Fruit fly (Drosophila melanogaster) whole organism, embryonic: ENCODE data around the gene Lsp2.
A peak's percentile ranks its signal among the peaks of the same experiment; 100 is the strongest.

Experiments used
- ATbp ChIP-seq: fragments of 200-800 bp; sonication (Bioruptor generic); optimal IDR thresholded peaks from 2 replicates; lab custom pipeline; 2017; ENCODE audit warnings: missing biosample characterization, mild to moderate bottlenecking, missing genetic modification characterization, missing genetic modification reagents
- CG12942 ChIP-seq: fragments of 200-800 bp; sonication (Bioruptor generic); optimal IDR thresholded peaks from 3 replicates; lab custom pipeline; 2016; ENCODE audit warnings: missing biosample characterization, missing genetic modification characterization
- CG13894 ChIP-seq: fragments of 200-800 bp; sonication (Bioruptor generic); optimal IDR thresholded peaks from 3 replicates; lab custom pipeline; 2018; ENCODE audit warnings: missing biosample characterization, mild to moderate bottlenecking, missing genetic modification characterization, moderate library complexity
- CG15479 ChIP-seq: fragments of 200-800 bp; sonication (Bioruptor generic); optimal IDR thresholded peaks from 3 replicates; lab custom pipeline; 2019; ENCODE audit warnings: missing biosample characterization, mild to moderate bottlenecking, missing genetic modification characterization, moderate library complexity
- CG15514 ChIP-seq: fragments of 200-800 bp; sonication (Bioruptor generic); optimal IDR thresholded peaks from 3 replicates; lab custom pipeline; 2017; ENCODE audit warnings: missing biosample characterization, missing genetic modification characterization, mild to moderate bottlenecking, moderate library complexity, missing genetic modification reagents
- CG18262 ChIP-seq: fragments of 200-800 bp; optimal IDR thresholded peaks from 3 replicates; lab custom pipeline; 2019; ENCODE audit warnings: missing biosample characterization, mild to moderate bottlenecking, missing genetic modification characterization, moderate library complexity
- CG2199 ChIP-seq: fragments of 200-800 bp; sonication (Bioruptor generic); IDR thresholded peaks from 3 replicates; pipeline ENCODE4 v1.3.6; 2022; ENCODE audit warnings: missing biosample characterization, missing genetic modification characterization
- CG30020 ChIP-seq: fragments of 200-800 bp; optimal IDR thresholded peaks from 2 replicates; lab custom pipeline; 2019; ENCODE audit warnings: missing biosample characterization, mild to moderate bottlenecking, missing genetic modification characterization, moderate library complexity
- CG30403 ChIP-seq: fragments of 200-800 bp; sonication (Bioruptor generic); optimal IDR thresholded peaks from 3 replicates; lab custom pipeline; 2016; ENCODE audit warnings: missing biosample characterization, missing genetic modification characterization
- CG33557 ChIP-seq: fragments of 200-800 bp; sonication (Bioruptor generic); optimal IDR thresholded peaks from 2 replicates; lab custom pipeline; 2019; ENCODE audit warnings: missing biosample characterization, mild to moderate bottlenecking, missing genetic modification characterization, moderate library complexity
- CG34422 ChIP-seq: fragments of 200-800 bp; sonication (Bioruptor generic); IDR thresholded peaks from 3 replicates; pipeline ENCODE4 v1.3.6; 2022; ENCODE audit warnings: missing biosample characterization, missing genetic modification characterization
- CG6272 ChIP-seq: fragments of 200-800 bp; sonication (Bioruptor generic); IDR thresholded peaks from 2 replicates; pipeline ENCODE4 v1.3.6; 2022; ENCODE audit warnings: missing biosample characterization, missing genetic modification characterization
- CG8290 ChIP-seq, 3 experiments: fragments of 200-800 bp; sonication (Bioruptor generic); optimal IDR thresholded peaks; 2 replicates each; lab custom pipeline; 2016 to 2019; ENCODE audit warnings: missing biosample characterization in 3 of 3, missing genetic modification characterization in 3 of 3, mild to moderate bottlenecking in 2 of 3, moderate library complexity in 1 of 3
- CG9876 ChIP-seq: fragments of 200-800 bp; sonication (Bioruptor generic); optimal IDR thresholded peaks from 2 replicates; lab custom pipeline; 2016; ENCODE audit warnings: missing biosample characterization, missing genetic modification characterization
- D ChIP-seq, 2 experiments: fragments of 200-800 bp in 1 of 2; fragments of >200 bp in 1 of 2; sonication (Bioruptor generic) in 1 of 2; optimal IDR thresholded peaks; 2 replicates in 1 of 2; 3 replicates in 1 of 2; lab custom pipeline; 2017; ENCODE audit warnings: mild to moderate bottlenecking in 1 of 2, missing biosample characterization in 1 of 2, missing genetic modification characterization in 1 of 2, missing genetic modification reagents in 1 of 2
- NFAT ChIP-seq: fragments of 200-800 bp; sonication (Bioruptor generic); IDR thresholded peaks from 2 replicates; pipeline ENCODE4 v1.3.6; 2022; ENCODE audit warnings: missing biosample characterization, missing genetic modification characterization
- PHDP ChIP-seq: fragments of 200-800 bp; sonication (Bioruptor generic); optimal IDR thresholded peaks from 3 replicates; lab custom pipeline; 2018; ENCODE audit warnings: missing biosample characterization, mild to moderate bottlenecking, missing genetic modification characterization, moderate library complexity
- ase ChIP-seq: fragments of 200-800 bp; sonication (Bioruptor generic); IDR thresholded peaks from 3 replicates; pipeline ENCODE4 v1.3.6; 2022; ENCODE audit warnings: missing biosample characterization, missing genetic modification characterization
- cad ChIP-seq: fragments of >200 bp; optimal IDR thresholded peaks from 2 replicates; lab custom pipeline; 2017; ENCODE audit warnings: missing biosample characterization, missing genetic modification characterization
- cato ChIP-seq: fragments of 200-800 bp; sonication (Bioruptor generic); optimal IDR thresholded peaks from 2 replicates; lab custom pipeline; 2016; ENCODE audit warnings: missing biosample characterization, missing genetic modification characterization, borderline replicate concordance
- cg ChIP-seq: fragments of 200-800 bp; sonication (Bioruptor generic); optimal IDR thresholded peaks from 3 replicates; lab custom pipeline; 2019; ENCODE audit warnings: missing biosample characterization, mild to moderate bottlenecking, missing genetic modification characterization, moderate library complexity
- chn ChIP-seq: fragments of 200-800 bp; sonication (Bioruptor generic); optimal IDR thresholded peaks from 2 replicates; lab custom pipeline; 2016; ENCODE audit warnings: missing biosample characterization, missing genetic modification characterization
- crc ChIP-seq: fragments of 200-800 bp; sonication (Bioruptor generic); optimal IDR thresholded peaks from 2 replicates; lab custom pipeline; 2016; ENCODE audit warnings: missing biosample characterization, missing genetic modification characterization
- dmrt11E ChIP-seq: fragments of 200-800 bp; sonication (Bioruptor generic); optimal IDR thresholded peaks from 3 replicates; lab custom pipeline; 2018; ENCODE audit warnings: missing biosample characterization, mild to moderate bottlenecking, missing genetic modification characterization, moderate library complexity
- ems ChIP-seq: fragments of 200-800 bp; sonication (Bioruptor generic); optimal IDR thresholded peaks from 3 replicates; lab custom pipeline; 2016; ENCODE audit warnings: missing biosample characterization, missing genetic modification characterization
- eyg ChIP-seq: fragments of 200-800 bp; sonication (Bioruptor generic); optimal IDR thresholded peaks from 3 replicates; lab custom pipeline; 2016; ENCODE audit warnings: missing biosample characterization, missing genetic modification characterization
- grau ChIP-seq: fragments of 200-800 bp; optimal IDR thresholded peaks from 3 replicates; lab custom pipeline; 2019; ENCODE audit warnings: missing biosample characterization, mild to moderate bottlenecking, missing genetic modification characterization, moderate library complexity
- gsb-n ChIP-seq: fragments of 200-800 bp; sonication (Bioruptor generic); optimal IDR thresholded peaks from 3 replicates; lab custom pipeline; 2018; ENCODE audit warnings: missing biosample characterization, mild to moderate bottlenecking, missing genetic modification characterization
- hkb ChIP-seq, 2 experiments: fragments of 200-800 bp in 1 of 2; fragments of >200 bp in 1 of 2; sonication (Bioruptor generic) in 1 of 2; IDR thresholded peaks in 1 of 2; optimal IDR thresholded peaks in 1 of 2; 2 replicates each; pipeline versions ENCODE4 v1.3.6 to Lab custom; 2017 to 2022; ENCODE audit warnings: missing biosample characterization in 1 of 2, missing genetic modification characterization in 1 of 2
- ken ChIP-seq: fragments of 200-800 bp; sonication (Bioruptor generic); IDR thresholded peaks from 3 replicates; pipeline ENCODE4 v1.3.6; 2022; ENCODE audit warnings: missing biosample characterization, missing genetic modification characterization
- kni ChIP-seq: fragments of 200-800 bp; sonication (Bioruptor generic); optimal IDR thresholded peaks from 3 replicates; lab custom pipeline; 2017; ENCODE audit warnings: mild to moderate bottlenecking, missing biosample characterization, missing genetic modification reagents, missing genetic modification characterization
- lola ChIP-seq, 3 experiments: fragments of >200 bp in 2 of 3; fragments of 200-800 bp in 1 of 3; sonication (Bioruptor generic) in 1 of 3; optimal IDR thresholded peaks; 2 replicates each; lab custom pipeline; 2017 to 2019; ENCODE audit warnings: missing biosample characterization in 3 of 3, missing genetic modification characterization in 3 of 3, mild to moderate bottlenecking in 1 of 3, moderate library complexity in 1 of 3
- otp ChIP-seq: fragments of 200-800 bp; sonication (Bioruptor generic); IDR thresholded peaks from 3 replicates; pipeline ENCODE4, ENCODE4 v1.3.6; 2022; ENCODE audit warnings: missing biosample characterization, missing genetic modification characterization
- prd ChIP-seq, 3 experiments: fragments of >200 bp in 2 of 3; fragments of 200-800 bp in 1 of 3; sonication (Bioruptor generic) in 1 of 3; optimal IDR thresholded peaks in 2 of 3; IDR thresholded peaks in 1 of 3; 2 replicates in 2 of 3; 3 replicates in 1 of 3; pipeline versions ENCODE4 v1.3.6 to Lab custom; 2017 to 2022; ENCODE audit warnings: missing biosample characterization in 1 of 3, missing genetic modification characterization in 1 of 3
- sens ChIP-seq: fragments of 200-800 bp; sonication (Bioruptor generic); peaks from one replicate; lab custom pipeline; 2016; ENCODE audit warnings: missing biosample characterization, missing genetic modification characterization
- sima ChIP-seq: fragments of 200-800 bp; sonication (Bioruptor generic); optimal IDR thresholded peaks from 2 replicates; lab custom pipeline; 2016; ENCODE audit warnings: missing biosample characterization, missing genetic modification characterization
- slbo ChIP-seq: fragments of 200-800 bp; sonication (Bioruptor generic); IDR thresholded peaks from 2 replicates; pipeline ENCODE4 v1.3.6; 2022; ENCODE audit warnings: missing biosample characterization, missing genetic modification characterization
- tll ChIP-seq, 2 experiments: fragments of 200-800 bp in 1 of 2; fragments of >200 bp in 1 of 2; sonication (Bioruptor generic) in 1 of 2; optimal IDR thresholded peaks; 2 replicates each; lab custom pipeline; 2017 to 2019; ENCODE audit warnings: missing biosample characterization in 2 of 2, missing genetic modification characterization in 2 of 2, mild to moderate bottlenecking in 1 of 2, moderate library complexity in 1 of 2
- twi ChIP-seq: fragments of 200-800 bp; optimal IDR thresholded peaks from 2 replicates; lab custom pipeline; 2019; ENCODE audit warnings: missing biosample characterization, mild to moderate bottlenecking, missing genetic modification characterization, moderate library complexity
- vvl ChIP-seq: fragments of 200-800 bp; sonication (Bioruptor generic); IDR thresholded peaks from 2 replicates; pipeline ENCODE4 v1.3.6; 2022; ENCODE audit warnings: missing biosample characterization, missing genetic modification characterization
- zen ChIP-seq: fragments of 200-800 bp; sonication (Bioruptor generic); optimal IDR thresholded peaks from 3 replicates; lab custom pipeline; 2018; ENCODE audit warnings: missing biosample characterization, mild to moderate bottlenecking, missing genetic modification characterization, moderate library complexity

Gene Lsp2

DNA sequence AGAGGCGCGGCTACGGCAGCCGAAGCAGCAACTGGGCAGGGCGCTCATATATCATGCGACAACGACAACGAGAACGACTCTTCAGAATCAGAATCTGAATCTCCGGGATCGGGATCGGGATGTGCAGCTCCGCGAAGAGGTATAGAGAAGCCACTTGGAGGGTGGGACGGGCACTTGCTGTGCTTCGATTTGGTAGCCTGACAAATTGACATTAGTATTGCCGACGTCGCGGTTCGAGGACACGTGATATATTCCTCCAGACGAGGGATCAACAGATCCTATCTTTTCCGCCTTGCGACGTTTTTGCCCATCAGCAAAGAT is 46.7 kb upstream of the Lsp2 start (continued):
- TF ChIP-seq CG18262 (tag; lab: Kevin White, UChicago) (no peak), NFAT (GFP tag; lab: Robert Waterston, UW) (0 out of 2 replicates have a peak, but pooled peaks have one; percentile 34), CG34422 (GFP tag; lab: Robert Waterston, UW) (0 out of 3 replicates have a peak, but pooled peaks have one; percentile 13), ems (GFP tag; lab: Kevin White, UChicago) (no peak), ken (GFP tag; lab: Robert Waterston, UW) (no peak), CG6272 (GFP tag; lab: Robert Waterston, UW) (0 out of 2 replicates have a peak, but pooled peaks have one; percentile 9), CG30403 (GFP tag; lab: Kevin White, UChicago) (no peak), CG2199 (GFP tag; lab: Robert Waterston, UW) (peak; percentile 71; the same call in 1 of the 3 replicates), ase (GFP tag; lab: Robert Waterston, UW) (0 out of 3 replicates have a peak, but pooled peaks have one; percentile 13), grau (no peak), cg (GFP tag; lab: Kevin White, UChicago) (no peak), sima (GFP tag; lab: Kevin White, UChicago) (no peak), otp (0 out of 3 replicates have a peak, but pooled peaks have one; percentile 27), ATbp (GFP tag; lab: Kevin White, UChicago) (no peak), sens (GFP tag; lab: Kevin White, UChicago) (no peak), slbo (GFP tag; lab: Robert Waterston, UW) (no peak), chn (GFP tag; lab: Kevin White, UChicago) (peak; percentile 63), CG12942 (GFP tag; lab: Kevin White, UChicago) (no peak), prd (optimal IDR thresholded peaks at IDR 0.05; lab: Kevin White, UChicago) (no peak), prd (GFP tag; IDR thresholded peaks at IDR 0.05; lab: Robert Waterston, UW) (no peak), CG9876 (GFP tag; lab: Kevin White, UChicago) (peak; percentile 14), cad (GFP tag; lab: Kevin White, UChicago) (no peak), CG8290 (GFP tag; optimal IDR thresholded peaks at IDR 0.05; lab: Kevin White, UChicago) (no peak), CG8290 (tag; optimal IDR thresholded peaks at IDR 0.05; lab: Kevin White, UChicago) (no peak), cato (GFP tag; lab: Kevin White, UChicago) (no peak), lola (GFP tag; optimal IDR thresholded peaks at IDR 0.05; lab: Kevin White, UChicago) (no peak), crc (GFP tag; lab: Kevin White, UChicago) (no peak), eyg (no peak)

dm6 chr3L:12083092-12083680 is 46.0 kb upstream of the Lsp2 start:
- TF ChIP-seq gsb-n (peak; percentile 16), CG15514 (no peak), hkb (optimal IDR thresholded peaks at IDR 0.05; lab: Kevin White, UChicago) (no peak), hkb (GFP tag; IDR thresholded peaks at IDR 0.05; lab: Robert Waterston, UW) (no peak), CG30020 (no peak), CG33557 (GFP tag; lab: Kevin White, UChicago) (no peak), PHDP (no peak), zen (peak; percentile 27), CG2199 (GFP tag; lab: Robert Waterston, UW) (0 out of 3 replicates have a peak, but pooled peaks have one; percentile 17), CG15479 (GFP tag; lab: Kevin White, UChicago) (peak; percentile 66), twi (tag; lab: Kevin White, UChicago) (peak; percentile 34), dmrt11E (peak; percentile 2), vvl (GFP tag; lab: Robert Waterston, UW) (peak; percentile 54; the same call in 1 of the 2 replicates), D (optimal IDR thresholded peaks at IDR 0.05; lab: Kevin White, UChicago) (peak; percentile 70), D (GFP tag; optimal IDR thresholded peaks at IDR 0.05; lab: Kevin White, UChicago) (no peak), CG13894 (tag; lab: Kevin White, UChicago) (peak; percentile 31), tll (GFP tag; optimal IDR thresholded peaks at IDR 0.05; lab: Kevin White, UChicago) (peak in 1 of 2 experiments; percentile 96), kni (peak; percentile 33)
